Worm (Caenorhabditis elegans): Measurements from ENCODE around the gene rop-1.

The rop-1 gene

DNA sequence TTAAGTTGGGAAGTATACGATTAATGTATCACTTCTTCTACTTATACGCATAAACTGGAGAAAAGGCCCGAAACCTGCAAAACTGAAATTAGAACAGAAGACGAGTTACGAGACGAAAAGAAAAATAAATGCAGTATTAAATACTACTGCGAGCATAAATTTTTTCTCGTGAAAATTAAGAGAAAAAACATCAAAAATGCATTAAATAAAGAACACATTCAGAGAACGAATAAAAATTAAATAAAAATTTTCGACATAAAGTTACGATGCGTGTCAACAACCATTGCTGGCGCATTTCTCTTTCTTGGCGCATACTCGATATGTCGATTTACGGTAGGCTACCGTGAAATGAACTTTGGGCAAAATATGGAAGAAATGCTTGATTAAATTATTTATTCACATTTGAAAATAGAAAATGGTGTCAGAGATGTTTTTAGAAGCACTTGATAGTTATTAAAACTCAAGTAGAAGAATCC, 50.0 kb downstream of the rop-1 start, which contains the start of the genes ZK856.19 and ZK856.11 (continued):
- TF ChIP-seq C16A3.4 (tag; optimal IDR thresholded peaks at IDR 0.05) (peak; percentile 68), unc-62 (GFP tag; optimal IDR thresholded peaks at IDR 0.05) (no peak), egl-13 (tag; optimal IDR thresholded peaks at IDR 0.05) (no peak), snpc-4 (tag; optimal IDR thresholded peaks at IDR 0.05) (peak; percentile 69), nhr-19 (GFP tag; conservative IDR thresholded peaks at IDR 0.05) (peak; percentile 75), mef-2 (tag; optimal IDR thresholded peaks at IDR 0.05) (no peak), egl-27 (tag; optimal IDR thresholded peaks at IDR 0.05) (no peak), nhr-90 (tag; optimal IDR thresholded peaks at IDR 0.05; ENCODE audit: poor library complexity) (peak; percentile 78), alr-1 (tag; optimal IDR thresholded peaks at IDR 0.05; ENCODE audit: borderline replicate concordance) (no peak), elt-2 (tag; optimal IDR thresholded peaks at IDR 0.05) (peak; percentile 31), ztf-11 (tag; optimal IDR thresholded peaks at IDR 0.05) (no peak), lin-35 (GFP tag; optimal IDR thresholded peaks at IDR 0.05) (peak; percentile 70 to 75), rnt-1 (tag; optimal IDR thresholded peaks at IDR 0.05) (peak; percentile 70), ztf-4 (tag; optimal IDR thresholded peaks at IDR 0.05) (no peak), nhr-12 (tag; optimal IDR thresholded peaks at IDR 0.05) (no peak), unc-86 (tag; optimal IDR thresholded peaks at IDR 0.05) (peak; percentile 54), hlh-17 (GFP tag; optimal IDR thresholded peaks at IDR 0.05; ENCODE audit: borderline replicate concordance) (no peak), unc-130 (tag; optimal IDR thresholded peaks at IDR 0.05) (peak; percentile 60), F16B12.6 (tag; optimal IDR thresholded peaks at IDR 0.05) (peak; percentile 36), pag-3 (tag; optimal IDR thresholded peaks at IDR 0.05; ENCODE audit: borderline replicate concordance, insufficient read depth) (no peak), aha-1 (tag; optimal IDR thresholded peaks at IDR 0.05) (no peak), dpl-1 (GFP tag; optimal IDR thresholded peaks at IDR 0.05) (peak; percentile 58 to 73 (median 72)), irx-1 (tag; optimal IDR thresholded peaks at IDR 0.05) (peak; percentile 40), dsc-1 (tag; optimal IDR thresholded peaks at IDR 0.05) (peak; percentile 69), hpl-2 (GFP tag; optimal IDR thresholded peaks at IDR 0.05) (no peak), efl-1 (optimal IDR thresholded peaks at IDR 0.05) (peak; percentile 63 to 74), efl-1 (GFP tag; optimal IDR thresholded peaks at IDR 0.05 in 1 of 2) (peak; percentile 66 to 97), ceh-90 (tag; optimal IDR thresholded peaks at IDR 0.05) (no peak), mab-9 (GFP tag; IDR thresholded peaks at IDR 0.05) (no peak), ces-1 (GFP tag; optimal IDR thresholded peaks at IDR 0.05) (no peak), unc-98 (GFP tag; IDR thresholded peaks at IDR 0.05) (no peak)

DNA sequence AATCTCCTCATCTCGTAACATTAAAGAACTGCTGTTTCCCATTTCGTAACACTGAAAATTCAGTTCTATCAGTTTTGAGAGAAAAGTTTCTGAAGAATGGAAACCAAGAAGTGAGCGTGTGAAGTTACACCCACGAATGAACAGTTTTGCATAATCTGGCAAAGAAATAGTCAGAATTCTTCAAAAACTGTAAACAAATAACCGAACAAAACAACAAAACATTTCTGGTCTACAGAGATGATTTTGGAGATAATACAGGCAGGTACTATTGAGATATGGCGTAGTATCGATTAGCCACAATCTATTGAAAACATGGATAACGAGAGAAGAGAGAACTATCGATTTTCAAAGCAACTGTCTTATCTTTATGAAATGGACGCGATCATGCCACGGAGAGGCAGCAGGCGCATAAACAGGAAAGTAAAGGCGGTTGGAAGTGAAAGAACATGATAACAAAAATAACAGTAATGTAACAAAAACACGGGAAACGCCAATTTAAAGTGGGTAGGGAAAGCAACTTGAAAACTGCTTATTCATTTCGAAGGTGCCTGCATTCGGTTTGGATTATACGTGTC, 51.3 kb downstream of the rop-1 start, which contains the start of gene chpf-1:
chpf-1 (minus strand) TSS at position 51 of the 575 bp plus-strand sequence.
- no peak for TF ChIP-seq lin-39 (tag; optimal IDR thresholded peaks at IDR 0.05)
- peak; percentile 22 for TF ChIP-seq elt-2 (tag; optimal IDR thresholded peaks at IDR 0.05)
- no peak for TF ChIP-seq vab-15 (tag; optimal IDR thresholded peaks at IDR 0.05)
- no peak for TF ChIP-seq rnt-1 (tag; optimal IDR thresholded peaks at IDR 0.05)
- no peak for TF ChIP-seq nhr-19 (GFP tag; conservative IDR thresholded peaks at IDR 0.05)
- TF ChIP-seq nhr-85 (tag) = no peak
- peak; percentile 38 for TF ChIP-seq lin-14 (GFP tag; optimal IDR thresholded peaks at IDR 0.05)
- TF ChIP-seq sox-4 (tag; optimal IDR thresholded peaks at IDR 0.05) = no peak
- TF ChIP-seq dsc-1 (tag; optimal IDR thresholded peaks at IDR 0.05) = no peak
- peak; percentile 29 for TF ChIP-seq snu-23 (GFP tag; optimal IDR thresholded peaks at IDR 0.05)
- peak in 1 of 2 experiments; percentile 58 for TF ChIP-seq lin-35 (GFP tag; optimal IDR thresholded peaks at IDR 0.05)
- TF ChIP-seq F16B12.6 (tag; optimal IDR thresholded peaks at IDR 0.05) = no peak
- peak; percentile 26 for TF ChIP-seq unc-130 (tag; optimal IDR thresholded peaks at IDR 0.05)
- no peak for TF ChIP-seq nhr-12 (tag; optimal IDR thresholded peaks at IDR 0.05)
- TF ChIP-seq ztf-11 (tag; optimal IDR thresholded peaks at IDR 0.05) = no peak
- TF ChIP-seq mep-1 (tag; optimal IDR thresholded peaks at IDR 0.05) = peak; percentile 20
- no peak for TF ChIP-seq tbx-2 (tag; optimal IDR thresholded peaks at IDR 0.05)
- TF ChIP-seq mef-2 (tag; optimal IDR thresholded peaks at IDR 0.05) = no peak
- peak; percentile 80 for TF ChIP-seq blmp-1 (tag; optimal IDR thresholded peaks at IDR 0.05)
- TF ChIP-seq C04F5.9 (tag; optimal IDR thresholded peaks at IDR 0.05) = no peak
- peak; percentile 31 for TF ChIP-seq nhr-71 (tag; optimal IDR thresholded peaks at IDR 0.05)
- TF ChIP-seq pax-3 (tag; optimal IDR thresholded peaks at IDR 0.05) = no peak
- TF ChIP-seq fkh-10 (GFP tag; optimal IDR thresholded peaks at IDR 0.05) = no peak
- TF ChIP-seq mdl-1 (tag; optimal IDR thresholded peaks at IDR 0.05) = peak in 1 of 2 experiments; percentile 0
- no peak for TF ChIP-seq alr-1 (tag; optimal IDR thresholded peaks at IDR 0.05; ENCODE audit: borderline replicate concordance)
- no peak for TF ChIP-seq ceh-8 (GFP tag; optimal IDR thresholded peaks at IDR 0.05)
- peak in 1 of 6 experiments; percentile 80 for TF ChIP-seq elt-3 (tag; optimal IDR thresholded peaks at IDR 0.05)
- TF ChIP-seq C34B4.2 (tag; optimal IDR thresholded peaks at IDR 0.05) = no peak
- peak; percentile 11 for TF ChIP-seq nhr-20 (tag; optimal IDR thresholded peaks at IDR 0.05)
